Worm (Caenorhabditis elegans) whole organism, dauer: Measurements from ENCODE around the gene lbp-1.

Experiments used
- unc-62 ChIP-seq: sonication (generic microtip); optimal IDR thresholded peaks from 2 replicates; lab custom pipeline; 2017; ENCODE audit warnings: missing biosample characterization, missing genetic modification reagents, missing genetic modification characterization

The lbp-1 gene

DNA sequence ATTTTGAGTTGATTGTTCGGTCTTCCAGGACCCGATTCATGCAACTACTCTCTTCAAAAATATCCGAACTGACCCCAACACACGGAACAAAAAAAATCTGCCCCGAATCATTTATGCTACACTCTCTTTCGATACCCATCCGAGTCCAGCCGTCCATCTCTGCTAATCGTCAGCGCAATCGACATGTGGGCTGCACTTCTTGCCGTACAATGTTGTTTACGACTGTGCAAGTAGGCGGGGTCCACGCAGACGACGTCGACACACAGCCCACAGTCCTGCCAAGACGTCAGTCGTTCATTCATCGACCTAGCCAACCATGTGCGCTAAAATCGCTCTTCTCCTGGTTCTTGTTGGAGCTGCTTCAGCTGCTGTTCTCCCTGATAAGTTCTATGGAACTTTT, at the start of gene lbp-1:
lbp-1 (plus strand) TSS at position 301 of the 400 bp plus-strand sequence.
- no peak for TF ChIP-seq unc-62

DNA sequence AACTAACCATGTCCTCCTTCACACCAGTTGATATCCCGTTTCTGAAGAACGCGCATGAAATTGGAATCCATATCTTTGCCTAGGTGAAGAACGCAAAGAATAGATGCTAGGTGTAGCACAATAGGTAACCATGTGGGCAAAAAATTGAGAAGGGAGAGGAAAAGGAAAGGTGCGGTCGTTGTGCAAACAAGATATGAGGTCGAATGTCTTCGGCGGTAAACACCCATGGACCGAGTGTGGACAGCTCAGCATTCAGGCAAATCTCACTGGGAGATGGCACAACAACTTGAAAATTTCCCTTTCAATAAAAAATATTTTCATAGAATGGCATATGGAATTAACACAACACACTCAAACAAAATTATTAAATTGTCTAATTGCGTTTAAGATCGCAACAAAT, 49.4 kb upstream of the lbp-1 start, which contains the start of gene F28B4.4:
F28B4.4 (minus strand) TSS at position 101 of the 400 bp plus-strand sequence.
- no peak for TF ChIP-seq unc-62

DNA sequence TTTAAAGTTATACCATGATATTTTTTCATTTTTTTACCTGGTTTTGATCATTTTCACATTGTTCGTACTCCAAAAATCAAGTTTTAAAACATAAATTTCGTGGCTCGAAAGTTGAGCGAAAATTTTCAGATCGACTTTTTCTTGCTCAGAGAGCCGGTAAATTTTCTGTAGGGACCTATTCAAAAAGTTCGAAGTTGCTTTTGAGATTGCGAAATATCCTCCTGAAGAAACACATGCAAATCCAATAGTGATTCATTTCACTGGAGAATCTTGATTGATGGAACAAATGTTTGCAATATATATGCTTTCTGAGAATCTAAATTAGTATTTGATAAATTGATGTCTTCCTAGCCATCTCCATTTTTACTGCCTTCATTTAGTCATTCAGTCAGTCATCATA, 42.2 kb upstream of the lbp-1 start:
- TF ChIP-seq unc-62: no peak

DNA sequence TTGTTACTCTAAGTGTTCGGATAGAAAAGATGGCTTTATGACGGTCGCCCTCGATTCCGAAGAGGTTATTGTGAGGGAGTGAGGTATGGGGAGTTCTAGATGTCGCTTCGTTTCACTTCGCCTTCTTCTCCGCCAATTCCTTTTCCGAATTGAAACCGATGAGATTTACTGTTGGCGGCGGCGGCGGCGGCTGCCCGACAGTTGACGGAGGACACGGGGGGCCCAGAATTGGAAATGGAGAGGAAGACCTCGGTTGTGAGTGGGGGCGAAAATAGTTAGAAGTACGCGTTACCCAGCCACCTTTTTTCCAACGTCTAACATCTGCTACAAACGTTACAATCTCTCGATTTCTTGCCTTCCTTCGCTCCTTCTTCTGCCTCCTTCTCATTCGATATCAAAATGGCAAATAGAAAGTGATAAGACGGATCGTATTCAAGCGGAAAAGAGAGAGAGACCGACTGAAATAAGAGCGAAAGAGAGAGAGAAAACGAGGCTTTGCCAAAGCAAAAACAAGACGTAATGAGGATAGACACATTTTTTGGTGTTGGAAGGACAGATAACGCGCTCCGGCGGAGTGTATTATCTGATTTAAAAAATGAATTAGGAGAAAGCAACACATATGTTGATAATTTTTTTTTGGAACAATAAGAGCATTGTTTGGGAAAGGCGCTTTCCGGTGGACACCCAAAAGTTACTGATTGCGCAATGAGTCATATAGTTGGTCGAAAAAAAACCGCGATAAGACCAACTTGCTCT, 40.7 kb upstream of the lbp-1 start:
- TF ChIP-seq unc-62: no peak

DNA sequence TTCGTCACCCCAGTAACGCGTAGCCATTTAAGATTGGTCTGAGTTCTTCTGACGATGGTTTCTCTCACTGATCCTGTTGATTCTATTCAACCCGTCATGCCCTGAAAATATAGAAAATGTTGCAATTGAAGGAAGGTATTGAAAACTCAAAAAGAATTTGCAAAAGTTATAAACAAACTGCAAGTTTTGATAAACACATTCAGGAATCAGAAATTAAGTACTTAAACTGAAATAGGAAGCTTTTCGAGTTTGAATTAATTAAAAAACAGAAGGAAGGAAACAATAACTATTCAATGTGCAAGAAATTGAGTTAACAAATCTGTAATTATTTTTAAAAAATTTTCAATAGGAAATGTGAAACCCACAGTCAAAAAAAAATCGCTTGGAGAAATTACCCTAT, 38.7 kb upstream of the lbp-1 start, which contains the start of gene rgl-1:
rgl-1 (minus strand) TSS at position 101 of the 400 bp plus-strand sequence.
- no peak for TF ChIP-seq unc-62

DNA sequence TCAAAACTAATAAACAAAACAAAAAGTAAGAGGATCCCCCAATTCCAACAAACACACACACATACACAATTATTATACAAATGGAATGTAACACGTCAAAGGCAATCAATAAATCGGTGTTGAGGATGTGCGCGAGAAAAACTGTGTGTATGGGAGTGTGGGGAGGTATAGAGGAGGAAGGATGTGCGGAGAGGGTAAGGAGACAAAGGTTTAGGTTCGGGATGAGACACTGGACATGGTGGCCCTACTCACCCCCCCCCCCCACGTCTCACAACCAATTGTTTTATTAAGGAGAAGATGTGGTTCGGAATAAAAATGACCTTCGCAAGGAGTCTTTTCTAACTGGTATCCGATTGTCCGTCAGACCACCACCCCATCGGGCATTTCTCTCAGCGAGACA, 35.8 kb upstream of the lbp-1 start:
- no peak for TF ChIP-seq unc-62

DNA sequence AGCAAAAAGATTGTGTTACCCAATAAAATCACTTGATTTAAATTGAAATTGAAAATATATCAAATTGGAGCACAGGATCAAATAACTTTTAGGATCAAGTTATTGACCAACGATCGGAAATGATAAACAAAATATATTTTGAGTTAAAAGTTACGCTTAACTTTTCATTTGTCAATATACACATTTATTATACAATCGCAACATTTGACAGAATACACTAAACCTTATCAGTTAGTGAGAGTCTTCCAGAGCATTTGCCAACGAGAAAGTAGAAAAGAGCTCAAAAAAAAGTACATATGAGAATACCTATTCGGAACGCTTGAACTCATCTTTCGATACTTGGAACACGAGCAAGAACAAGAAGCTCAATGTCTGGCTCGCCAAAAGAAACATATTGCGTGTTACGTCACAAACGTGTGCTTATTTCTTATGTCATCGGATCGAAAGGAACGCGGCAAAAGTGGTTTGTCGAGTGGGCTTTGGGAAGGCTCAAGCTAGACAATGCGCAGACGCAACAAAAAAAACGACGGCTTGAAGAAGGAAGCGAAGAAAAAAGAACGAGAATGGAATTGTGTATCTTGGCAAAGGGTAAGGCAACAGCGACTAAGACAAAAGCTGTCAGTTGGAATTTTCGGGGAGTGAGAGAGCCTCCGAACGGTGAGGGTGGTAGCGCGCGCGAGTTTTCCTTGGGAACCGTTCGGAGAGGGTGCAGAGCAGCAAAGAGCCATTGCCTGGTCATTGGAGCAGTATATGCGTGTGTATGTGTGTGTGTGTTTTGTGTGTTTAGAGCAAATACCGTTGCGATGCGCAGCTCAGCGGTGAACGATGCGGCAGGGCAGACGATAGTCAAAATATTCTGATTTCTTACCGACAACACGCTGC, 32.4 kb upstream of the lbp-1 start:
- TF ChIP-seq unc-62: no peak

DNA sequence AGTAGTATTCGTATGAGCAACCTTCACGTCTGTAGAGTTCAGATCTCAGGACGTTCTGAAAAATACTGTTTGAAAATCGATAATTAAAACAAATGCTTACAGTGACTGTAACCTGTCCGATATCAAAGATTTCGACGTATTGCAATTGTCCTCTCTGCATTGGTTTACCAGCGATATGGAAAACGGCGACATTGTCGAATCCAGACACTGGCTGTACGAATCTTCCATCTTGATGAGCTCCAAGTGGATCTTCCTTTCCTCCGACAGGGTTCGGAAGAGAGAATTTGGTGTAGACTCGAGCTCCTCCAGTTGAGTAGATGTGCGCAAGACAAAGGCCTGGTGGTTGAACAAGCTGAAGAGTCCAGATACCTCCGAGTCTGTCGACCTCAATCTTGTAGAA, 30.2 kb upstream of the lbp-1 start:
- no peak for TF ChIP-seq unc-62

DNA sequence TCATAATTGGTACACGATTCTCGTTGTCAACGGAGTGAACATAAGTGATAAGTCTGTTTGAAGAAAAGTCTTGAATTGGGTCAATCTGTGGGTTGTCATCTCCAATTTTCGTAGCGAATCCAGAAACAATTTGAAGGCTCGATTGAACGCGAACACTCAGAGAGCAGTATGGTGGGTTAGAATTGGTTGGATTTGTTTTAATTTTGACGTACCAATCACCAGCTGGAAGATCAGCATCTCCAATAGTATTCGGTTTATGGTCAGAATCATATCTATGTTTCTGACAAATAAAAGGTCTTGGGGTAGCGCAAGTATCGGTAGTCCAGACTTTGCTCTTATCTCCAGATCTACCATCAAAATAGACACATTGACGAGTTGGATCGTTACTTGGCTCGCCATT, 28.4 kb upstream of the lbp-1 start:
- TF ChIP-seq unc-62: no peak

DNA sequence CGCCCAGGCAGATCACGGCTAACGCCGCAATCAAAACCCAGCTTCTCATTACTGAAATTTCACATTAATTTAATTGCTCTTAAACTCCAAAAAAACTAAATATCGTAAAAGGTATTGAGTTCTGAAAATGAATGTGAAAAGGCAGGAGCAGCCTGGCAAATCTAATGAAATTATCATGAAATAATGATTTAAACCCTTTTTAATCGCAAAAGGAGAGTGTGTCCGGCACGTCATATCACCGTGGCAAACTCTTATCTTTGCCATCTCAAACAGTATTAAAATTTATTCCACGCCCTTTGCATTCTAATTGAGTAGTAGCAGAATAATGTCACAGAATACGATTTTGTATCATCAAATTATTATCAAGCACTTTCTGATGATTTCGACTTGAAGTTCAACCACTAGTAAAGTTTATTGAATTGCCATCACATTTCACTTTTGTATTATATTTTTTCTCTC, 23.6 kb upstream of the lbp-1 start, which contains the start of gene F28B4.3:
F28B4.3 (minus strand) TSS at position 51 of the 459 bp plus-strand sequence.
- TF ChIP-seq unc-62: no peak

DNA sequence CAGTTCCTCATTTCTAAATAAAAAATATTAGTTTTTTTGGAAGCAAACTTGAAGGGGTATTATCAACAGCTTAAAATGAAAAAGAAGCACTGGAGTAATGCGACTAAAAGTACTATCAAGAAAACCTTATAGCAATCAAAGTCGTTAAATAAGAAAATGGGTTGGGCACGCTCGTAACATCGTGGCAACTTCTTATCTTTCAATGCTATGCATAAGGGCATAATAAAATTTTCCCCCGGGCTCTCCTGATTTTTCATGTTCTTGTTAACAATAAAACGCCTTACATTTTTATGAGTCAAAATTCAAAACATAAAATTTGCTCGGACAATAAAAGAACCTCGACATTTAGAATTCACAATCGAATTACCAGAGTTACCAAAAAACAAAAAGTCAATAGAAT, 15.3 kb upstream of the lbp-1 start, which contains the start of gene irg-7:
irg-7 (minus strand) TSS at position 23 of the 400 bp plus-strand sequence.
- TF ChIP-seq unc-62: no peak

DNA sequence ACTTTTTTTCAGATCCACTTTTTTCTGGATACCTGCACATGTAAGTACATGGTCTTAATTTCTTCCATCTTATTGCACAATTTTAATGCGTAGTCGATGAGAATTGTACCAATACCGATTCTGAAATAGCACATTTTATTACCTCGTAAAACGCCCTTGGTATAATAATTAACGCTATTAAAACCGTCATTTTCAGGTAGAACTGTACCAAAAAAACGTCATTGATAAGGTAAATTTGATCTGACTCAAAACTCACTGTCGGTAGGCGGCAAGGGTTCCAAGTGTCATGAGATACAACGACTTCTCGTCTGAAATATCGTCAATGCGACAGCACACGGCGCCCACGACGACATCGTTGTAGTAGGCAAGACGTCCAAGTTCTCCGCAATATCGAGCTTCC, 14.5 kb upstream of the lbp-1 start:
- no peak for TF ChIP-seq unc-62

DNA sequence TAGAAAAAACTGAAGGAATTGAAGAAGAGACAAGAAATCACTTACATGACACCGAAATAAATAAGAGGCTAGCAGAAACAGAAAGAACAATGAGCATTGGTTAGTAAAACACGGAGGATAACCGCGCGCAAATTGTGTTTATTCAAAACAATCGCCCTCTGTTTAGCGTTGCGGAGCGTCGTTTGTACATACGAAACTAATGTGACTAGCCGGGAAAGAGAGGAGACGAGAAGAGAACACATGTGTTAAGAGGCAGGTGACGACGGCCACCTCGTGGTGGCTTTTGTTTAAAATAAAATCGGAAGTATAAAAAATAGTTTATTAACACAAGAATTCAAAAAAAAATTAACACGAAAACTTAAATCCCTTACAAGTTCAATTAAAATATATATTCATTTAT, 13.1 kb upstream of the lbp-1 start, which contains the start of gene F40F4.7:
F40F4.7 (minus strand) TSS at position 122 of the 400 bp plus-strand sequence.
- TF ChIP-seq unc-62: no peak

DNA sequence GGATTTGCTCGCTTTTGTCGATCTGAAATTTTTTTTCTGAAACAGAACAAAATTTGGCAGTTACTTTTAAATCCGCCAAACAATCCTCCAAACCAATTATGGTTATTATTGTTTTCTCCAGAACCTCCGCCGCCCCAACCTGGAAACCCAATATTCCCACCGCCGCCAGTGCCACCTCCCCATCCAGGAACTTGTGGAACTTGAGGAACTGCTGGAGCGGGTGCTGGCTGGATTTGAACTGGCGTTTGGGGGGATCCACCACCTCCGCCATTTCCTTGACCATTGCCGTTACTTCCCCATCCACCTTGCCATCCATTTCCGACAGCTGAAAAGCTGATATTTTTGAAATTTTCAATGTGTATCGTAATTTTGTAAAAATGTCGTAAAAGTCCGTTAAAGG, 11.2 kb upstream of the lbp-1 start:
- no peak for TF ChIP-seq unc-62

DNA sequence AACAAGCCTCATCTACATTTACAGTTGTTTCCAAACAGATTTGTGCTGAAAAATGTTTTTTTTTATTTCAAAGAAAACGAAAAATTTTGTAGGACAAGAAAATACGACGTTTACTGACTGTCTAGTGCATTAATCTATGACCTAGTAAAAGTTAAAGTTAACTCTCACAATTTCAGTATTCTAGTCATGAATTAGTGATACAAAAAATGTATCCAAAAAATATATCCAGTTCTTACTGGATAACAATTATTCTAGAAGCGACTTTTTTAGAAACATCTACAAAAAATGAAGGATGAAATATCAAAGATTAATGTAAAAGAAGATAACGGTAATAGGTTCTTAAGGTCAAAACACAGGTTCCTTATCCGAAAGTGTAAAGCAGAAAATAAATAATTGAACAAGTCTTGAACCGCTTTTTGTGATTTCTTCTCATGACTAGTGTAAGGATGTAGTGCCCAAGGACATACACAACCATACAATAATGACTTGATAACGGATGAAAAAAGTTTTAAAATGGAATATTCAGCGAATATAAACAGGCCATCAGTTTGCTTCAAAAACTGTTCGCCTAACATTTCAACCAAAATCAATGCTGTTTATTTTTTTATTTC, 8.4 kb upstream of the lbp-1 start, which contains the start of gene pqn-37:
pqn-37 (minus strand) TSS at position 51 of the 611 bp plus-strand sequence.
- TF ChIP-seq unc-62: no peak

DNA sequence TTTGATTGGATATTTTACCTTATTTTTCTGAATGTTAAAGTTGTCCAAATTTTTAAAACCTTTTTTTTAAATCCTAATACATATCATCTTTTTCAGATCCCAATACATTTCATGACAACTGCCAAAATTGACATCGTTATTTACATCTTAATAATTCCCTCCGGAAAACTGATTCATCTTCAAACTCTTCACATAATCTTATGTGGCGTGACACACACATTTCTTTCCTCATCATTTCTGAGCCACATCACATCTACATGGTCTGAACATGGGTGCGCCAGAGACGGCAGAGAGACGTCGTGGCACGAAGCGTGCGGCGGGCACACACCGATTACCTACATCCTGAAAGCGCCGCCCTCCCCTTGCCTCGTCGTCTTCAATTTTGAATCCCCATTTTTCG, 6.4 kb upstream of the lbp-1 start, which contains the start of gene tba-9:
tba-9 (plus strand) TSS at position 301 of the 400 bp plus-strand sequence.
- no peak for TF ChIP-seq unc-62
